Worm (Caenorhabditis elegans): ENCODE measurements around the gene math-1.

DNA sequence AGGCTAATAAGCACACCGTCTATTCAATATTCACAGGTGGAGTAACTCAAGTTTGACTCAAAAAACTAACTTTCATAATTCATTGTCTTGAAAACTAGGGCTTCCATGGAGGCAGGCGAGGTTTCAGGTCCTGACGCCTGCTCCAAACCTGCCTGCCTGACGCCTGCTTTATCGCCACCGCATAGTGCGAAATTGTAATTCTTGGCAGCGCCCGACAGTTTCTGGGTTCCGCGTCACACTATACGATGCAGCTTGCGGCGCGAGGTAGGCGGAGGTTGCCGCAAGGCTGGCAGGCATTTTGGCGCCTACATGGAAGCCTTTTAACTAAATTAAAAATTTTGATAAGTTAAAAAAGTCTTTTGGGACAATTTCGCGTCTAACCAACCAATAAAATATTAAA is 40.8 kb upstream of the math-1 start:
- TF ChIP-seq pqm-1 (tag; optimal IDR thresholded peaks at IDR 0.05) (no peak), fkh-10 (GFP tag; optimal IDR thresholded peaks at IDR 0.05) (no peak), nhr-11 (tag; optimal IDR thresholded peaks at IDR 0.05) (no peak), dpl-1 (GFP tag; optimal IDR thresholded peaks at IDR 0.05) (no peak), ceh-62 (tag; optimal IDR thresholded peaks at IDR 0.05) (no peak), unc-130 (GFP tag; optimal IDR thresholded peaks at IDR 0.05) (no peak), madf-5 (GFP tag; IDR thresholded peaks at IDR 0.05) (no peak), mdl-1 (tag; optimal IDR thresholded peaks at IDR 0.05) (no peak), spr-3 (GFP tag; optimal IDR thresholded peaks at IDR 0.05) (no peak), F10B5.3 (tag; optimal IDR thresholded peaks at IDR 0.05) (no peak)

Data from whole organism, L4 larva.